Fruit fly (Drosophila melanogaster) whole organism, prepupa: ENCODE measurements around the gene Snoo.

Source experiments
- CG8632 ChIP-seq: fragments of 200-800 bp; sonication (Bioruptor generic); optimal IDR thresholded peaks from 3 replicates; lab custom pipeline; 2016; ENCODE audit warnings: missing biosample characterization, missing genetic modification characterization
- Lpt ChIP-seq: fragments of 200-800 bp; sonication (Bioruptor generic); optimal IDR thresholded peaks from 3 replicates; lab custom pipeline; 2016; ENCODE audit warnings: missing biosample characterization, missing genetic modification characterization
- Smox ChIP-seq: fragments of 200-800 bp; sonication (Bioruptor generic); optimal IDR thresholded peaks from 3 replicates; lab custom pipeline; 2016; ENCODE audit warnings: missing biosample characterization, missing genetic modification characterization
- Sox14 ChIP-seq: fragments of 200-800 bp; sonication (Bioruptor generic); optimal IDR thresholded peaks from 3 replicates; lab custom pipeline; 2016; ENCODE audit warnings: missing biosample characterization, missing genetic modification characterization

- TF ChIP-seq Smox (GFP tag; lab: Kevin White, UChicago) = no peak
- no peak for TF ChIP-seq Sox14
- no peak for TF ChIP-seq Lpt (GFP tag; lab: Kevin White, UChicago)
- no peak for TF ChIP-seq CG8632 (GFP tag; lab: Kevin White, UChicago)
Measured at dm6 chr2L:7942927-7943326, 41.1 kb downstream of the Snoo start.
